Worm (Caenorhabditis elegans): ENCODE measurements around the gene C07A12.2.

C07A12.2 gene

ce11 chrX:4550987-4551386 lies 6.3 kb downstream of the C07A12.2 start:
- peak; percentile 94 for TF ChIP-seq blmp-1 (tag; optimal IDR thresholded peaks at IDR 0.05)
- no peak for TF ChIP-seq unc-30 (tag; optimal IDR thresholded peaks at IDR 0.05)
- TF ChIP-seq xbp-1 (tag; optimal IDR thresholded peaks at IDR 0.05): no peak
- no peak for TF ChIP-seq isw-1 (GFP tag; IDR thresholded peaks at IDR 0.05)
- peak; percentile 36 for TF ChIP-seq rnt-1 (tag; optimal IDR thresholded peaks at IDR 0.05)
- TF ChIP-seq ceh-90 (tag; optimal IDR thresholded peaks at IDR 0.05): no peak
- TF ChIP-seq F16B12.6 (tag; optimal IDR thresholded peaks at IDR 0.05): no peak
- peak; percentile 28 for TF ChIP-seq vab-15 (tag; optimal IDR thresholded peaks at IDR 0.05)
- TF ChIP-seq hlh-4 (tag; optimal IDR thresholded peaks at IDR 0.05): no peak
- no peak for TF ChIP-seq snpc-4 (tag; optimal IDR thresholded peaks at IDR 0.05)
- TF ChIP-seq mab-9 (GFP tag; IDR thresholded peaks at IDR 0.05): no peak
- peak; percentile 56 for TF ChIP-seq nhr-71 (tag; optimal IDR thresholded peaks at IDR 0.05)
- no peak for TF ChIP-seq zag-1 (tag; optimal IDR thresholded peaks at IDR 0.05)
- TF ChIP-seq efl-1 (optimal IDR thresholded peaks at IDR 0.05): no peak
- TF ChIP-seq efl-1 (GFP tag; optimal IDR thresholded peaks at IDR 0.05 in 1 of 2): no peak
- TF ChIP-seq nhr-11 (tag; optimal IDR thresholded peaks at IDR 0.05): no peak
- TF ChIP-seq egl-27 (tag; optimal IDR thresholded peaks at IDR 0.05): peak; percentile 10 to 41
- no peak for TF ChIP-seq fkh-10 (GFP tag; optimal IDR thresholded peaks at IDR 0.05)
- no peak for TF ChIP-seq sox-4 (tag; optimal IDR thresholded peaks at IDR 0.05)
- TF ChIP-seq nhr-76 (tag; optimal IDR thresholded peaks at IDR 0.05): no peak
- TF ChIP-seq ztf-11 (tag; optimal IDR thresholded peaks at IDR 0.05): no peak
- no peak for TF ChIP-seq swsn-7 (tag; optimal IDR thresholded peaks at IDR 0.05)
- no peak for TF ChIP-seq lin-13 (GFP tag; optimal IDR thresholded peaks at IDR 0.05)
- TF ChIP-seq nhr-237 (tag; optimal IDR thresholded peaks at IDR 0.05): no peak
- peak; percentile 65 for TF ChIP-seq unc-130 (tag; optimal IDR thresholded peaks at IDR 0.05)
- no peak for TF ChIP-seq pqm-1 (tag; optimal IDR thresholded peaks at IDR 0.05)
- TF ChIP-seq jun-1 (tag; optimal IDR thresholded peaks at IDR 0.05): no peak
- TF ChIP-seq aly-2 (tag; optimal IDR thresholded peaks at IDR 0.05): no peak
- TF ChIP-seq mdl-1 (tag; optimal IDR thresholded peaks at IDR 0.05): peak in 1 of 2 experiments; percentile 54
- no peak for TF ChIP-seq hpl-2 (GFP tag; optimal IDR thresholded peaks at IDR 0.05)
- TF ChIP-seq grh-1 (GFP tag; IDR thresholded peaks at IDR 0.05): peak; percentile 54; the same call in 1 of the 2 replicates
- peak; percentile 26 for TF ChIP-seq C16A3.4 (tag; optimal IDR thresholded peaks at IDR 0.05)
- TF ChIP-seq egl-13 (tag; optimal IDR thresholded peaks at IDR 0.05): no peak
- TF ChIP-seq nhr-19 (GFP tag; conservative IDR thresholded peaks at IDR 0.05): no peak
- no peak for TF ChIP-seq nhr-77 (tag; optimal IDR thresholded peaks at IDR 0.05)
- no peak for TF ChIP-seq mep-1 (tag; optimal IDR thresholded peaks at IDR 0.05)
- no peak for TF ChIP-seq nhr-84 (tag; optimal IDR thresholded peaks at IDR 0.05)
- peak; percentile 6 to 74 (median 33) for TF ChIP-seq elt-3 (tag; optimal IDR thresholded peaks at IDR 0.05)
- TF ChIP-seq C04F5.9 (tag; optimal IDR thresholded peaks at IDR 0.05): no peak
- no peak for TF ChIP-seq tlp-1 (tag; optimal IDR thresholded peaks at IDR 0.05)
- no peak for TF ChIP-seq hlh-17 (GFP tag; optimal IDR thresholded peaks at IDR 0.05; ENCODE audit: borderline replicate concordance)
- TF ChIP-seq lin-14 (GFP tag; optimal IDR thresholded peaks at IDR 0.05): peak; percentile 77
- no peak for TF ChIP-seq pag-3 (tag; optimal IDR thresholded peaks at IDR 0.05; ENCODE audit: borderline replicate concordance, insufficient read depth)
- TF ChIP-seq efl-3 (GFP tag; optimal IDR thresholded peaks at IDR 0.05): no peak
- TF ChIP-seq alr-1 (tag; optimal IDR thresholded peaks at IDR 0.05; ENCODE audit: borderline replicate concordance): no peak
- no peak for TF ChIP-seq sup-37 (GFP tag; optimal IDR thresholded peaks at IDR 0.05)
- TF ChIP-seq lsy-2 (tag; optimal IDR thresholded peaks at IDR 0.05): peak in 1 of 2 experiments; percentile 30
- TF ChIP-seq fos-1 (tag; optimal IDR thresholded peaks at IDR 0.05): no peak
- peak; percentile 44 for TF ChIP-seq nhr-90 (tag; optimal IDR thresholded peaks at IDR 0.05; ENCODE audit: poor library complexity)
- TF ChIP-seq lin-35 (GFP tag; optimal IDR thresholded peaks at IDR 0.05): peak; percentile 3 to 52
- TF ChIP-seq dpl-1 (GFP tag; optimal IDR thresholded peaks at IDR 0.05): peak in 1 of 3 experiments; percentile 3
- peak; percentile 31 for TF ChIP-seq snu-23 (GFP tag; optimal IDR thresholded peaks at IDR 0.05)
- TF ChIP-seq ztf-4 (tag; optimal IDR thresholded peaks at IDR 0.05): no peak
- TF ChIP-seq nhr-85 (tag): peak; percentile 95
